Fruit fly (Drosophila melanogaster): ENCODE measurements around the gene Hexo1.
A peak's percentile ranks its signal among the peaks of the same experiment; 100 is the strongest.

Hexo1 gene

dm6 chr3L:4270949-4271827 lies 17.3 kb upstream of the Hexo1 start (continued):
- TF ChIP-seq CG1621 (tag; optimal IDR thresholded peaks at IDR 0.05) = no peak
- no peak for TF ChIP-seq Hr4 (GFP tag; optimal IDR thresholded peaks at IDR 0.05)
- TF ChIP-seq Sox14 (GFP tag; optimal IDR thresholded peaks at IDR 0.05) = peak; percentile 48
- TF ChIP-seq dsx (GFP tag; optimal IDR thresholded peaks at IDR 0.05; ENCODE audit: poor library complexity, severe bottlenecking) = peak; percentile 96
- no peak for TF ChIP-seq CG6276 (GFP tag; optimal IDR thresholded peaks at IDR 0.05)
- TF ChIP-seq esn (GFP tag; optimal IDR thresholded peaks at IDR 0.05) = no peak
- TF ChIP-seq lz (GFP tag; optimal IDR thresholded peaks at IDR 0.05) = no peak
- no peak for TF ChIP-seq salr (GFP tag; optimal IDR thresholded peaks at IDR 0.05)
- no peak for TF ChIP-seq CG6792 (GFP tag; optimal IDR thresholded peaks at IDR 0.05)
- no peak for TF ChIP-seq CG8319 (GFP tag; optimal IDR thresholded peaks at IDR 0.05)
- TF ChIP-seq CG6808 (GFP tag; optimal IDR thresholded peaks at IDR 0.05) = no peak
- TF ChIP-seq achi (GFP tag; optimal IDR thresholded peaks at IDR 0.05) = no peak
- TF ChIP-seq CG32006 (GFP tag; optimal IDR thresholded peaks at IDR 0.05) = peak; percentile 72
- no peak for TF ChIP-seq CG11902 (GFP tag; optimal IDR thresholded peaks at IDR 0.05)
- TF ChIP-seq Blimp-1 (GFP tag; optimal IDR thresholded peaks at IDR 0.05) = no peak

- peak; percentile 81 for TF ChIP-seq fkh (GFP tag; optimal IDR thresholded peaks at IDR 0.05)
- TF ChIP-seq Hr39 (GFP tag; optimal IDR thresholded peaks at IDR 0.05) = no peak
Measured at dm6 chr3L:4272167-4272773, 16.2 kb upstream of the Hexo1 start.

- TF ChIP-seq spab (GFP tag; optimal IDR thresholded peaks at IDR 0.05) = no peak
- TF ChIP-seq CG3032 (tag; optimal IDR thresholded peaks at IDR 0.05) = no peak
- no peak for TF ChIP-seq OdsH (GFP tag; optimal IDR thresholded peaks at IDR 0.05)
Measured at dm6 chr3L:4277796-4278195, 10.6 kb upstream of the Hexo1 start, which contains the start of gene Ctl1. Ctl1 (plus strand) TSS chr3L:4277962.

dm6 chr3L:4282627-4283026 lies 5.8 kb upstream of the Hexo1 start, which contains the start of gene CG11583:
CG11583 (minus strand) TSS chr3L:4282817.
- TF ChIP-seq CG34406 (GFP tag; optimal IDR thresholded peaks at IDR 0.05) (no peak), CG1621 (tag; optimal IDR thresholded peaks at IDR 0.05) (peak; percentile 82), Gug (GFP tag; IDR thresholded peaks at IDR 0.05) (no peak), fd59A (GFP tag; optimal IDR thresholded peaks at IDR 0.05) (no peak), dsx (GFP tag; optimal IDR thresholded peaks at IDR 0.05; ENCODE audit: poor library complexity, severe bottlenecking) (no peak), acj6 (GFP tag; optimal IDR thresholded peaks at IDR 0.05) (no peak), Hr38 (GFP tag; optimal IDR thresholded peaks at IDR 0.05) (no peak), fkh (GFP tag; optimal IDR thresholded peaks at IDR 0.05) (no peak), esn (GFP tag; optimal IDR thresholded peaks at IDR 0.05) (peak; percentile 49)

dm6 chr3L:4283428-4284089 lies 4.9 kb upstream of the Hexo1 start, which contains the start of the genes srw and CG1316:
srw (minus strand) TSS chr3L:4283478.
CG1316 (plus strand) TSS chr3L:4283851.
- peak; percentile 6 for TF ChIP-seq Sox14 (GFP tag; optimal IDR thresholded peaks at IDR 0.05)
- peak; percentile 53 for TF ChIP-seq CG1621 (tag; optimal IDR thresholded peaks at IDR 0.05)
- TF ChIP-seq CG3919 (GFP tag; optimal IDR thresholded peaks at IDR 0.05) = no peak
- peak; percentile 12 for TF ChIP-seq esn (GFP tag; optimal IDR thresholded peaks at IDR 0.05)
- TF ChIP-seq fd85E (GFP tag; optimal IDR thresholded peaks at IDR 0.05) = no peak

dm6 chr3L:4286784-4287183 lies 1.7 kb upstream of the Hexo1 start, which contains the start of gene TfIIEbeta:
TfIIEbeta (plus strand) TSS chr3L:4287038.
- peak; percentile 53; the same call in 1 of the 2 replicates for TF ChIP-seq CG15336 (GFP tag; IDR thresholded peaks at IDR 0.05)
- TF ChIP-seq CG6808 (GFP tag; optimal IDR thresholded peaks at IDR 0.05) = no peak
- no peak for TF ChIP-seq CG11762 (GFP tag; optimal IDR thresholded peaks at IDR 0.05; ENCODE audit: insufficient read depth)
- TF ChIP-seq CG11902 (GFP tag; optimal IDR thresholded peaks at IDR 0.05) = no peak
- peak; percentile 37 for TF ChIP-seq Sox14 (GFP tag; optimal IDR thresholded peaks at IDR 0.05)
- TF ChIP-seq Sox102F (GFP tag; optimal IDR thresholded peaks at IDR 0.05) = no peak
- no peak for TF ChIP-seq lz (GFP tag; optimal IDR thresholded peaks at IDR 0.05)
- peak; percentile 64; the same call in 2 of the 3 replicates for TF ChIP-seq eg (GFP tag; IDR thresholded peaks at IDR 0.05)
- no peak for TF ChIP-seq CG16779 (tag; optimal IDR thresholded peaks at IDR 0.05)
- TF ChIP-seq OdsH (GFP tag; optimal IDR thresholded peaks at IDR 0.05) = no peak
- TF ChIP-seq Eip75B (GFP tag; optimal IDR thresholded peaks at IDR 0.05) = no peak
- TF ChIP-seq Met (GFP tag; optimal IDR thresholded peaks at IDR 0.05) = no peak
- peak; percentile 45 for TF ChIP-seq dsx (GFP tag; optimal IDR thresholded peaks at IDR 0.05; ENCODE audit: poor library complexity, severe bottlenecking)
- no peak for TF ChIP-seq acj6 (GFP tag; optimal IDR thresholded peaks at IDR 0.05)
- TF ChIP-seq CG3919 (GFP tag; optimal IDR thresholded peaks at IDR 0.05) = peak; percentile 9
- TF ChIP-seq CG34406 (GFP tag; optimal IDR thresholded peaks at IDR 0.05) = no peak
- peak; percentile 38 for TF ChIP-seq fkh (GFP tag; optimal IDR thresholded peaks at IDR 0.05)
- no peak for TF ChIP-seq fd59A (GFP tag; optimal IDR thresholded peaks at IDR 0.05)
- TF ChIP-seq net (GFP tag; optimal IDR thresholded peaks at IDR 0.05) = no peak
- no peak for TF ChIP-seq Blimp-1 (GFP tag; optimal IDR thresholded peaks at IDR 0.05)

Data from whole organism, prepupa.